Fruit fly (Drosophila melanogaster): ENCODE results near the gene CG18789.

The CG18789 gene

DNA sequence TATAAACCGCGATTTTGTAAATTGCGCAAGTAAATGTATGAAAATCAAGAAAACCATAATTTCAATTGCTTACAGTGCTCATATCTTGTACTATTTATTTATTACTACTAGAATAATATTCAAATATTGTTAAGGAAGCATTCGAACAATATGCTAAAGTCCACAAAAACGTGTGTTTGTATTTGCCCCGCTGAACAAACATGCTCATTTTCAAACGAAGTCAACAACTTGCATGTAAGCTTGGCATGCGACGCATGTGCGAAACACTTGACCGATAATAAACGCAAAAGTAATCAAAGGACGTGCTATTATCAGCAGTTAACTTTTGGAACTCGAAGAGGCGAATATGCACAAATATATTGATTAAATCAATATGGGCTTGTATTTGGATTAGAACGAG is 26.0 kb upstream of the CG18789 start (continued):
- TF ChIP-seq CG10321 (GFP tag; IDR thresholded peaks at IDR 0.05), result no peak; the same call in 1 of the 2 replicates
- no peak for TF ChIP-seq ro (GFP tag; IDR thresholded peaks at IDR 0.05)
- TF ChIP-seq CG5180 (GFP tag; optimal IDR thresholded peaks at IDR 0.05), result no peak
- TF ChIP-seq Six4 (GFP tag; optimal IDR thresholded peaks at IDR 0.05), result peak; percentile 34
- no peak for TF ChIP-seq ssp (GFP tag; IDR thresholded peaks at IDR 0.05)
- TF ChIP-seq CG2712 (tag; optimal IDR thresholded peaks at IDR 0.05), result peak; percentile 26
- TF ChIP-seq CG9437 (GFP tag; optimal IDR thresholded peaks at IDR 0.05), result no peak
- TF ChIP-seq scrt (GFP tag; optimal IDR thresholded peaks at IDR 0.05), result peak; percentile 40
- peak in 1 of 3 experiments; percentile 62 for TF ChIP-seq lola (GFP tag; optimal IDR thresholded peaks at IDR 0.05)
- TF ChIP-seq CG17359 (tag; optimal IDR thresholded peaks at IDR 0.05), result peak; percentile 74
- TF ChIP-seq Ets97D (GFP tag; optimal IDR thresholded peaks at IDR 0.05), result no peak
- no peak for TF ChIP-seq rib (GFP tag; IDR thresholded peaks at IDR 0.05)
- TF ChIP-seq CG4404 (GFP tag; IDR thresholded peaks at IDR 0.05), result no peak
- TF ChIP-seq CG2202 (tag; optimal IDR thresholded peaks at IDR 0.05), result peak; percentile 76
- no peak for TF ChIP-seq tgo (GFP tag; IDR thresholded peaks at IDR 0.05)
- TF ChIP-seq vnd (GFP tag; IDR thresholded peaks at IDR 0.05; ENCODE audit: partially characterized antibody), result no peak
- TF ChIP-seq trh (GFP tag; optimal IDR thresholded peaks at IDR 0.05), result peak; percentile 65
- TF ChIP-seq NfI (GFP tag; optimal IDR thresholded peaks at IDR 0.05), result peak; percentile 37
- TF ChIP-seq CG4730 (GFP tag; IDR thresholded peaks at IDR 0.05), result no peak
- peak; percentile 39 for TF ChIP-seq CG6254 (GFP tag; optimal IDR thresholded peaks at IDR 0.05)
- TF ChIP-seq CG17829 (tag; optimal IDR thresholded peaks at IDR 0.05), result no peak
- TF ChIP-seq CG4820 (GFP tag; optimal IDR thresholded peaks at IDR 0.05), result no peak
- peak; percentile 69 for TF ChIP-seq CG1603 (tag; optimal IDR thresholded peaks at IDR 0.05)
- TF ChIP-seq oc (tag; optimal IDR thresholded peaks at IDR 0.05), result no peak
- TF ChIP-seq CG10274 (GFP tag; optimal IDR thresholded peaks at IDR 0.05), result peak; percentile 8
- no peak for TF ChIP-seq jumu (GFP tag; optimal IDR thresholded peaks at IDR 0.05)
- no peak for TF ChIP-seq nmo (GFP tag; optimal IDR thresholded peaks at IDR 0.05)
- no peak for TF ChIP-seq zf30C (GFP tag; optimal IDR thresholded peaks at IDR 0.05)
- peak; percentile 75 for TF ChIP-seq CG7556 (GFP tag; optimal IDR thresholded peaks at IDR 0.05)
- no peak for TF ChIP-seq CG1832 (GFP tag; optimal IDR thresholded peaks at IDR 0.05)
- no peak for TF ChIP-seq Drgx (GFP tag; IDR thresholded peaks at IDR 0.05)
- TF ChIP-seq CG6854 (GFP tag; optimal IDR thresholded peaks at IDR 0.05), result peak; percentile 48
- no peak for TF ChIP-seq CG6689 (GFP tag; IDR thresholded peaks at IDR 0.05)
- TF ChIP-seq jigr1 (GFP tag; IDR thresholded peaks at IDR 0.05), result no peak
- no peak for TF ChIP-seq az2 (GFP tag; optimal IDR thresholded peaks at IDR 0.05)
- no peak for TF ChIP-seq NK7.1 (GFP tag; optimal IDR thresholded peaks at IDR 0.05)
- TF ChIP-seq CG9609 (GFP tag; optimal IDR thresholded peaks at IDR 0.05), result peak; percentile 9
- TF ChIP-seq CG15073 (GFP tag; optimal IDR thresholded peaks at IDR 0.05), result peak; percentile 19
- TF ChIP-seq lab (GFP tag; optimal IDR thresholded peaks at IDR 0.05), result peak; percentile 89
- no peak for TF ChIP-seq CG17186 (GFP tag; optimal IDR thresholded peaks at IDR 0.05)
- no peak for TF ChIP-seq CG8765 (GFP tag; IDR thresholded peaks at IDR 0.05)
- no peak for TF ChIP-seq ERR (GFP tag; optimal IDR thresholded peaks at IDR 0.05)
- no peak for TF ChIP-seq CG31388 (GFP tag; optimal IDR thresholded peaks at IDR 0.05)
- TF ChIP-seq CG3838 (GFP tag; optimal IDR thresholded peaks at IDR 0.05), result peak; percentile 78
- TF ChIP-seq Deaf1 (tag; optimal IDR thresholded peaks at IDR 0.05), result no peak
- TF ChIP-seq Atf-2 (GFP tag; optimal IDR thresholded peaks at IDR 0.05), result no peak
- peak; percentile 91 for TF ChIP-seq CG7987 (GFP tag; optimal IDR thresholded peaks at IDR 0.05)
- TF ChIP-seq knrl (GFP tag; IDR thresholded peaks at IDR 0.05; ENCODE audit: partially characterized antibody), result no peak
- TF ChIP-seq CG6791 (GFP tag; IDR thresholded peaks at IDR 0.05; ENCODE audit: partially characterized antibody), result no peak
- peak; percentile 48 for TF ChIP-seq Max (GFP tag; optimal IDR thresholded peaks at IDR 0.05)
- TF ChIP-seq pfk (GFP tag; optimal IDR thresholded peaks at IDR 0.05), result peak; percentile 20
